Worm (Caenorhabditis elegans) whole organism, L4/young adult: Measurements from ENCODE around the gene znf-207.

Experiments
- W03F9.2 ChIP-seq: fragments of 150-350 bp; optimal IDR thresholded peaks from 2 replicates; lab custom pipeline; 2014; ENCODE audit warnings: missing biosample characterization, missing genetic modification characterization
- him-1 ChIP-seq: sonication (generic microtip); optimal IDR thresholded peaks from 2 replicates; lab custom pipeline; 2016; ENCODE audit warnings: missing genotype, missing genetic modification reagents, missing genetic modification characterization, missing compliant biosample characterization

DNA sequence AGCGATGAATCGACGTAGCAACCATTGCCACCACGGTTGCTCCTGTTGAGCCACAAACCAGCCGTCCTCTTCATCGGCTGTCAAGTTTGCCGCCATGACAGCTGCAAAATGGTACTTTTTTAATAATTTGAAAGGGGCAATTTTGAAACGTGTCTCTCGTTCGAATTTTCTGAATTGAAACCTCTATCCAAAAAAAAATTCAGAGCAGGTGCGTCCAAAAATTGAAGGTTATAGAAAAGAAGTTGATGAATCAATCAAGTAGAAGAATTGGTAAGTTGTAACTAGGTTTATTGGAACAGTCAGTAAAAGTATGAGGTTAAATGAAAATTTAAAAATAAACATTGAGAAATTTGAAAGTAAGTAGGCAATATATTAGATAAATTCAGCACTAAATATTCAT, 50.6 kb downstream of the znf-207 start, which contains the start of gene T01G1.4:
- TF ChIP-seq him-1 (tag; lab: Kevin White, UChicago): no peak
- TF ChIP-seq W03F9.2 (tag; lab: Kevin White, UChicago): no peak
